Fruit fly (Drosophila melanogaster): ENCODE measurements around the gene CG32263.
A peak's percentile ranks its signal among the peaks of the same experiment; 100 is the strongest.

CG32263 gene

DNA sequence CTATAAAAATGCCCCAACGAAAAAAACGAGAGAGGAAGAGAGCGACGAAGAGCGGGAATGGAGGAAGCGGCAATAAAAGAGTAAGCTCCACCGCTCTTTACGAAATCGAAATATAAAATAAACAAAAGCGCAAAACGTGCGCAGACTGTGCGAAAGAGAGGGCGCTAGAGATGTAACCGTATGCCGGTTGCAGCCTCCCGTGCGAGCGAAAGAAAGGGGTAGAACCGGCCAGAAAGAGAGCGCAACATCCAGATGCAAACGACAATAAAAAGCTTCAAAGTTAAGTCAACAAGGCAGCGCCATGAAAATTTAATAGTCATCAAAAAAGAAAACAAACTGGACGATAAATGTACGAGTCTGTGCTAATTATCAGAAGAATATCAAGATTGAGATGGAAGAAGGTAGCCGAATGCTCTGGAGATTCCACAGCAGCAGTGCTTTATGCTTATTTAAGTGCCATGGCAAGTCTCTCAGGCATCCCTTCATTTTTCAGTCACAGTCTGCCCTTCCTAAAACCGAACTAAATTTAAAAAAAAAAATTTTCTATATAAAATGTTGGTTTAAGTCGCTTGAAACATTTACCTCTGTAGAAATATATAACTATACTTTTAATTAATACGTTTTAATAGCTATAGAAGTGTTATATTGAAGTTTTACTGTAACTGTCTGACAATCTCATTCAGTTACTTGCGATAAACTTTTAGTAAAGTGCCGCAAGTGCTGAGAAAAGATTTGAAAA is 45.0 kb downstream of the CG32263 start (continued):
- TF ChIP-seq CG18619 (GFP tag; optimal IDR thresholded peaks at IDR 0.05) = peak; percentile 71
- peak; percentile 49 for TF ChIP-seq kni (GFP tag; optimal IDR thresholded peaks at IDR 0.05)
- peak; percentile 64; the same call in 1 of the 3 replicates for TF ChIP-seq CG2199 (GFP tag; IDR thresholded peaks at IDR 0.05)
- peak; percentile 63 for TF ChIP-seq phol (tag; optimal IDR thresholded peaks at IDR 0.05)
- TF ChIP-seq E2f1 (GFP tag; IDR thresholded peaks at IDR 0.05) = peak; percentile 69
- no peak for TF ChIP-seq Dll (GFP tag; IDR thresholded peaks at IDR 0.05; ENCODE audit: partially characterized antibody)
- TF ChIP-seq CG14710 (tag; optimal IDR thresholded peaks at IDR 0.05) = peak; percentile 9
- TF ChIP-seq danr (GFP tag; IDR thresholded peaks at IDR 0.05) = peak; percentile 46
- no peak for TF ChIP-seq ro (GFP tag; IDR thresholded peaks at IDR 0.05)
- TF ChIP-seq Doc2 (GFP tag; IDR thresholded peaks at IDR 0.05) = no peak
- TF ChIP-seq CG8765 (GFP tag; IDR thresholded peaks at IDR 0.05) = no peak
- peak; percentile 58 for TF ChIP-seq CG6854 (GFP tag; optimal IDR thresholded peaks at IDR 0.05)
- TF ChIP-seq CG7786 (GFP tag; optimal IDR thresholded peaks at IDR 0.05) = no peak
- 0 out of 3 replicates have a peak, but pooled peaks have one; percentile 31 for TF ChIP-seq jigr1 (GFP tag; IDR thresholded peaks at IDR 0.05)
- peak; percentile 15 for TF ChIP-seq CG7928 (GFP tag; optimal IDR thresholded peaks at IDR 0.05)
- TF ChIP-seq vnd (GFP tag; IDR thresholded peaks at IDR 0.05; ENCODE audit: partially characterized antibody) = no peak
- peak; percentile 62 for TF ChIP-seq CG12155 (GFP tag; optimal IDR thresholded peaks at IDR 0.05)
- no peak for TF ChIP-seq Dfd (GFP tag; optimal IDR thresholded peaks at IDR 0.05)
- TF ChIP-seq sim (GFP tag; IDR thresholded peaks at IDR 0.05) = no peak
- peak; percentile 77 for TF ChIP-seq HLH3B (GFP tag; IDR thresholded peaks at IDR 0.05)
- peak; percentile 8 for TF ChIP-seq CG17568 (GFP tag; optimal IDR thresholded peaks at IDR 0.05)
- no peak for TF ChIP-seq klu (GFP tag; IDR thresholded peaks at IDR 0.05)
- no peak for TF ChIP-seq CTCF (GFP tag; optimal IDR thresholded peaks at IDR 0.05)
- peak; percentile 79 for TF ChIP-seq CG14441 (GFP tag; IDR thresholded peaks at IDR 0.05)
- TF ChIP-seq CG43689 (GFP tag; IDR thresholded peaks at IDR 0.05) = peak; percentile 46; the same call in 1 of the 2 replicates
- no peak for TF ChIP-seq Dref (GFP tag; IDR thresholded peaks at IDR 0.05)
- TF ChIP-seq gsb-n (tag; optimal IDR thresholded peaks at IDR 0.05) = peak; percentile 20
- no peak for TF ChIP-seq CG10274 (GFP tag; optimal IDR thresholded peaks at IDR 0.05)
- peak; percentile 43 for TF ChIP-seq run (tag; optimal IDR thresholded peaks at IDR 0.05)
- no peak for TF ChIP-seq sc (optimal IDR thresholded peaks at IDR 0.05)
- peak; percentile 39 for TF ChIP-seq sc (GFP tag; optimal IDR thresholded peaks at IDR 0.05)
- peak; percentile 76 for TF ChIP-seq CG2120 (GFP tag; optimal IDR thresholded peaks at IDR 0.05)
- TF ChIP-seq CG17829 (tag; optimal IDR thresholded peaks at IDR 0.05) = peak; percentile 71
- peak; percentile 62; the same call in 2 of the 3 replicates for TF ChIP-seq H15 (GFP tag; IDR thresholded peaks at IDR 0.05)
- no peak for TF ChIP-seq Stat92E (GFP tag; optimal IDR thresholded peaks at IDR 0.05)
- TF ChIP-seq lilli (GFP tag; optimal IDR thresholded peaks at IDR 0.05) = peak; percentile 65
- 0 out of 2 replicates have a peak, but pooled peaks have one; percentile 12 for TF ChIP-seq toy (GFP tag; IDR thresholded peaks at IDR 0.05)
- TF ChIP-seq CG12236 (GFP tag; optimal IDR thresholded peaks at IDR 0.05) = no peak
- TF ChIP-seq dan (GFP tag; IDR thresholded peaks at IDR 0.05) = no peak
- TF ChIP-seq CG6765 (GFP tag; optimal IDR thresholded peaks at IDR 0.05) = peak; percentile 60
- TF ChIP-seq repo (GFP tag; optimal IDR thresholded peaks at IDR 0.05) = peak; percentile 52
- no peak for TF ChIP-seq pnt (GFP tag; optimal IDR thresholded peaks at IDR 0.05)
- peak; percentile 56 for TF ChIP-seq org-1 (GFP tag; optimal IDR thresholded peaks at IDR 0.05)
- no peak for TF ChIP-seq CG16863 (GFP tag; optimal IDR thresholded peaks at IDR 0.05)
- no peak for TF ChIP-seq CG10565 (GFP tag; optimal IDR thresholded peaks at IDR 0.05)
- TF ChIP-seq ranshi (GFP tag; IDR thresholded peaks at IDR 0.05) = peak; percentile 72
- TF ChIP-seq CG10959 (GFP tag; IDR thresholded peaks at IDR 0.05) = no peak
- peak; percentile 64 for TF ChIP-seq salm (tag; optimal IDR thresholded peaks at IDR 0.05)
- TF ChIP-seq Neu2 (GFP tag; optimal IDR thresholded peaks at IDR 0.05; ENCODE audit: borderline replicate concordance) = no peak
- TF ChIP-seq B-H2 (GFP tag; optimal IDR thresholded peaks at IDR 0.05) = peak; percentile 58
- TF ChIP-seq CG17802 (tag; optimal IDR thresholded peaks at IDR 0.05) = no peak

Measured in whole organism, embryonic.